Worm (Caenorhabditis elegans) whole organism, young adult: ENCODE measurements around the gene sptl-3.

ENCODE experiments used
- akir-1 ChIP-seq: fragments of 200-800 bp; sonication (Bioruptor generic); optimal IDR thresholded peaks from 2 replicates; lab custom pipeline; 2018; ENCODE audit warnings: mild to moderate bottlenecking, missing genetic modification characterization, moderate library complexity, missing compliant biosample characterization
- aptf-3 ChIP-seq: fragments of 200-800 bp; sonication (Bioruptor generic); IDR thresholded peaks from 2 replicates; pipeline ENCODE4 v1.3.6; 2022; ENCODE audit warnings: missing genetic modification characterization, missing compliant biosample characterization
- atf-7 ChIP-seq: sonication (generic microtip); optimal IDR thresholded peaks from 2 replicates; lab custom pipeline; 2017; ENCODE audit warnings: mild to moderate bottlenecking, missing genetic modification characterization, missing compliant biosample characterization
- chd-7 ChIP-seq: sonication (generic microtip); optimal IDR thresholded peaks from 2 replicates; lab custom pipeline; 2016; ENCODE audit warnings: mild to moderate bottlenecking, missing genetic modification characterization, moderate library complexity, missing compliant biosample characterization
- ets-4 ChIP-seq: fragments of 200-800 bp; sonication (Bioruptor generic); optimal IDR thresholded peaks from 2 replicates; lab custom pipeline; 2018; ENCODE audit warnings: mild to moderate bottlenecking, missing genetic modification characterization, missing compliant biosample characterization
- hrde-1 ChIP-seq: sonication (generic microtip); optimal IDR thresholded peaks from 2 replicates; lab custom pipeline; 2016; ENCODE audit warnings: missing genetic modification characterization, mild to moderate bottlenecking, missing compliant biosample characterization, moderate library complexity, missing genotype, missing genetic modification reagents, borderline replicate concordance
- lin-54 ChIP-seq: fragments of 200-800 bp; sonication (Bioruptor generic); optimal IDR thresholded peaks from 2 replicates; lab custom pipeline; 2018; ENCODE audit warnings: mild to moderate bottlenecking, missing genetic modification characterization, missing compliant biosample characterization
- lir-1 ChIP-seq: fragments of 200-800 bp; sonication (Bioruptor generic); conservative IDR thresholded peaks from 2 replicates; pipeline ENCODE4 v1.3.6; 2022; ENCODE audit warnings: missing genetic modification reagents, missing genetic modification characterization, missing compliant biosample characterization
- madf-8 ChIP-seq: fragments of 200-800 bp; sonication (Bioruptor generic); conservative IDR thresholded peaks from 2 replicates; pipeline ENCODE4 v1.3.6; 2022; ENCODE audit warnings: missing genetic modification reagents, missing genetic modification characterization, missing compliant biosample characterization
- nfya-1 ChIP-seq: sonication (generic microtip); optimal IDR thresholded peaks from 2 replicates; lab custom pipeline; 2017; ENCODE audit warnings: antibody characterized with exemption, missing compliant biosample characterization, missing genetic modification characterization, borderline replicate concordance; ENCODE audit not compliant: insufficient read depth
- pha-4 ChIP-seq: fragments of 150-350 bp; sonication (generic microtip); optimal IDR thresholded peaks from 2 replicates; lab custom pipeline; 2014; ENCODE audit warnings: missing biosample characterization, missing genetic modification reagents, missing genetic modification characterization
- sea-2 ChIP-seq: fragments of 200-800 bp; sonication (Bioruptor generic); IDR thresholded peaks from 2 replicates; pipeline ENCODE4 v1.3.6; 2022; ENCODE audit warnings: missing genetic modification characterization, missing compliant biosample characterization
- ztf-28 ChIP-seq: fragments of 200-800 bp; sonication (Bioruptor generic); IDR thresholded peaks from 2 replicates; pipeline ENCODE4 v1.3.6; 2022; ENCODE audit warnings: missing genetic modification reagents, missing genetic modification characterization, missing compliant biosample characterization

ce11 chrV:13893583-13893982 is 458 bp downstream of the sptl-3 start:
- TF ChIP-seq akir-1: no peak
- no peak for TF ChIP-seq lir-1 (GFP tag; lab: Robert Waterston, UW)
- TF ChIP-seq atf-7 (tag; lab: Kevin White, UChicago): no peak
- no peak for TF ChIP-seq chd-7 (tag; lab: Kevin White, UChicago)
- TF ChIP-seq nfya-1 (tag; lab: Kevin White, UChicago): no peak
- no peak for TF ChIP-seq sea-2 (GFP tag; lab: Robert Waterston, UW)
- no peak for TF ChIP-seq lin-54
- TF ChIP-seq madf-8 (GFP tag; lab: Robert Waterston, UW): no peak
- no peak for TF ChIP-seq pha-4 (tag; lab: Kevin White, UChicago)
- no peak for TF ChIP-seq ztf-28 (GFP tag; lab: Robert Waterston, UW)
- TF ChIP-seq ets-4 (GFP tag; lab: Kevin White, UChicago): no peak
- TF ChIP-seq hrde-1 (tag; lab: Kevin White, UChicago): no peak
- TF ChIP-seq aptf-3: no peak
